Fruit fly (Drosophila melanogaster) Kc167 (cell line): ENCODE data around the gene IntS6.

Source experiments
- Myc ChIP-seq: fragments of >200 bp; optimal IDR thresholded peaks from 2 replicates; lab custom pipeline; 2017; ENCODE audit warnings: missing external identifiers
- Sin3A ChIP-seq: fragments of >200 bp; optimal IDR thresholded peaks from 2 replicates; lab custom pipeline; 2018; ENCODE audit warnings: missing external identifiers
- h ChIP-seq: fragments of >200 bp; optimal IDR thresholded peaks from 3 replicates; lab custom pipeline; 2018; ENCODE audit warnings: missing external identifiers
- insv ChIP-seq: fragments of >200 bp; optimal IDR thresholded peaks from 3 replicates; lab custom pipeline; 2018; ENCODE audit warnings: missing external identifiers
- psq ChIP-seq: fragments of >200 bp; optimal IDR thresholded peaks from 2 replicates; lab custom pipeline; 2017; ENCODE audit warnings: missing external identifiers
- ttk ChIP-seq: sonication (Bioruptor generic); optimal IDR thresholded peaks from 2 replicates; lab custom pipeline; 2017; ENCODE audit warnings: missing external identifiers

DNA sequence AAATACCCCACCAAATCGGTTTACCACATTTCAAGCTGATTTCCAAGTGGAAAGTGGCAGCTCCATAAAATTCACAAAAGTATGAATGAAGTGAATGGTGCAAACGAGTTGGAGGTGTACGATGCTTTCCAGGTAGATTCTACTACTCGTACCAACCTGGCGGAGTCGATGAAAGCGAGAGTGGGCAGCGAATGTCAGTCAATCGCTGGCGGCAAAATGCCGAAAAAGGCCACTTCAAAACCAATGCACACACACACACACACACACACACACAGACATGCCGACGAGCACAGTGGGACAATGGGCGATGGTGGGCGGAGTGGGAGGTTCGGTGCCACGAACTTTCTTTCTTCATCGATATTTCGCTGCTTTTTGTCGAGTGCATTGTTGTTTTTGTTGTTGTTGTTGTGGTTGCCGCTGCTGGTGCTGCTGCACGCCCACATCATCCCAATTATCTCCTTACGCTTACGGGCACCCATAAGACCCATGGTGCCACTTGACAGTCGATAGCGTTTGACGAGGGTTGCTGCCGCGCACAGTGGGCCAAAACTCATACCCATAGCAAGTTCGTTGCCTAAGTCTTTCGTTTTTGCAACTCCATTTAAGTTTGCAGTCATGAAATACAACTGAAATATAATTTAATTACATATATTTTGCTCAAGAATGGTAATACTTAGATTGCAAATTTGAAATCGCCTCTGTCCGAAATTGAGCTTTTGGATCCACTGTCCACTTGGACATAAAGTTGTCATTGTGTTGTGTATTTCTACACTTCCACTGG, 36.4 kb upstream of the IntS6 start:
- TF ChIP-seq psq (lab: Kevin White, UChicago) (no peak), ttk (no peak), h (lab: Kevin White, UChicago) (no peak), insv (lab: Kevin White, UChicago) (no peak), Myc (no peak), Sin3A (no peak)
